Worm (Caenorhabditis elegans) whole organism, young adult: ENCODE results near the gene ergi-2.
A peak's percentile ranks its signal among the peaks of the same experiment; 100 is the strongest.

Experiments used
- C06A6.2 ChIP-seq: fragments of 200-800 bp; sonication (Bioruptor generic); conservative IDR thresholded peaks from 2 replicates; pipeline ENCODE4 v1.3.6; 2022; ENCODE audit warnings: missing genetic modification characterization, missing compliant biosample characterization
- Y53F4B.3 ChIP-seq: fragments of 200-800 bp; sonication (Bioruptor generic); IDR thresholded peaks from 2 replicates; pipeline ENCODE4 v1.3.6; 2022; ENCODE audit warnings: missing genetic modification reagents, missing genetic modification characterization, missing compliant biosample characterization
- atf-7 ChIP-seq: sonication (generic microtip); optimal IDR thresholded peaks from 2 replicates; lab custom pipeline; 2017; ENCODE audit warnings: mild to moderate bottlenecking, missing genetic modification characterization, missing compliant biosample characterization
- dpff-1 ChIP-seq: sonication (generic microtip); optimal IDR thresholded peaks from 2 replicates; lab custom pipeline; 2017; ENCODE audit warnings: mild to moderate bottlenecking, missing genetic modification characterization, missing compliant biosample characterization
- mxl-1 ChIP-seq: sonication (generic microtip); optimal IDR thresholded peaks from 2 replicates; lab custom pipeline; 2016; ENCODE audit warnings: missing genetic modification characterization, missing compliant biosample characterization
- nfya-1 ChIP-seq: sonication (generic microtip); optimal IDR thresholded peaks from 2 replicates; lab custom pipeline; 2017; ENCODE audit warnings: antibody characterized with exemption, missing compliant biosample characterization, missing genetic modification characterization, borderline replicate concordance; ENCODE audit not compliant: insufficient read depth
- nhr-80 ChIP-seq: sonication (generic microtip); optimal IDR thresholded peaks from 2 replicates; lab custom pipeline; 2016; ENCODE audit warnings: missing genetic modification characterization, missing compliant biosample characterization
- rpc-1 ChIP-seq, 2 experiments: fragments of 150-350 bp in 1 of 2; sonication (generic microtip) in 1 of 2; optimal IDR thresholded peaks; 2 replicates each; lab custom pipeline; 2014 to 2018; ENCODE audit warnings: missing biosample characterization in 1 of 2, missing genetic modification characterization in 1 of 2, missing genetic modification reagents in 1 of 2, missing genotype in 1 of 2
- snpc-1.1 ChIP-seq: sonication (generic microtip); optimal IDR thresholded peaks from 2 replicates; lab custom pipeline; 2017; ENCODE audit warnings: missing genetic modification characterization, mild to moderate bottlenecking, missing compliant biosample characterization, antibody characterized with exemption, moderate library complexity, missing genotype, missing genetic modification reagents; ENCODE audit not compliant: insufficient read depth
- snpc-1.3 ChIP-seq: sonication (generic microtip); optimal IDR thresholded peaks from 2 replicates; lab custom pipeline; 2017; ENCODE audit warnings: missing genetic modification characterization, mild to moderate bottlenecking, missing compliant biosample characterization, antibody characterized with exemption, moderate library complexity, missing genotype, missing genetic modification reagents; ENCODE audit not compliant: insufficient read depth
- ztf-18 ChIP-seq: sonication (generic microtip); optimal IDR thresholded peaks from 2 replicates; lab custom pipeline; 2016; ENCODE audit warnings: missing genotype, mild to moderate bottlenecking, missing genetic modification characterization, missing compliant biosample characterization

DNA sequence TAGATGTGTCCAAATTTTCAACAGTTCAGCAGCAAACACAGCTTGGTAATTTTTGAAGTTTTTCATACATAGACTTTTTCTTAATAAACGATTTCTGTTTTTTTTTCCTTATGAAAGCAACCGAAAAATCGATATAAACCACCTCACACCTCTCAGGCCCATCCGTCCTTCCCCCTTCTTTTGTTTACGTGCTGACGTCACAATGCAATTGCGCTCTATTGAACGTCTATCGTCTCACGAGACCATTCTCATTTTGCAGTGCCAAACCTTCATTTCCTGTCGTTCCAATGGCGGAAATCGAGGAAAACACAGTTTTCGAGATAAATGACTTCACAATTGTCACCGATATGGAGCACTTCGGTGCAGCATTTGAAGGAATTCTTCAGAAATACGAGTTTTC, 23.8 kb downstream of the ergi-2 start, which contains the start of gene rbg-1:
- TF ChIP-seq dpff-1 (tag; lab: Kevin White, UChicago), result no peak
- no peak for TF ChIP-seq atf-7
- no peak for TF ChIP-seq mxl-1 (tag; lab: Kevin White, UChicago)
- no peak for TF ChIP-seq snpc-1.1 (tag; lab: Kevin White, UChicago)
- TF ChIP-seq nhr-80 (tag; lab: Kevin White, UChicago), result peak; percentile 65
- TF ChIP-seq nfya-1 (tag; lab: Kevin White, UChicago), result no peak
- TF ChIP-seq C06A6.2 (GFP tag; lab: Robert Waterston, UW), result no peak
- no peak for TF ChIP-seq ztf-18
- no peak for TF ChIP-seq snpc-1.3 (tag; lab: Kevin White, UChicago)
- TF ChIP-seq rpc-1 (optimal IDR thresholded peaks at IDR 0.05; lab: Kevin White, UChicago), result no peak
- TF ChIP-seq rpc-1 (tag; optimal IDR thresholded peaks at IDR 0.05; lab: Kevin White, UChicago), result no peak
- no peak for TF ChIP-seq Y53F4B.3
